Worm (Caenorhabditis elegans) whole organism, L1 larva: ENCODE measurements around the gene C36B7.2.

Source experiments
- ama-1 ChIP-seq: fragments of 150-350 bp; optimal IDR thresholded peaks from 2 replicates; lab custom pipeline; 2014
- ceh-82 ChIP-seq, 3 experiments: fragments of 150-350 bp in 1 of 3; sonication (generic microtip) in 2 of 3; optimal IDR thresholded peaks; 2 replicates each; lab custom pipeline; 2014 to 2017; ENCODE audit warnings: missing biosample characterization in 3 of 3, missing genetic modification characterization in 3 of 3
- hpl-2 ChIP-seq: fragments of 150-350 bp; optimal IDR thresholded peaks from 2 replicates; lab custom pipeline; 2014; ENCODE audit warnings: missing biosample characterization, missing genetic modification reagents, missing genetic modification characterization
- lin-39 ChIP-seq: fragments of 150-350 bp; optimal IDR thresholded peaks from 2 replicates; lab custom pipeline; 2014; ENCODE audit warnings: missing biosample characterization, missing genetic modification reagents, missing genetic modification characterization
- mef-2 ChIP-seq: fragments of 150-350 bp; optimal IDR thresholded peaks from 2 replicates; lab custom pipeline; 2014; ENCODE audit warnings: missing biosample characterization, missing genetic modification characterization
- nhr-12 ChIP-seq: sonication (generic microtip); optimal IDR thresholded peaks from 2 replicates; lab custom pipeline; 2017; ENCODE audit warnings: missing biosample characterization, missing genetic modification characterization
- nhr-84 ChIP-seq: sonication (generic microtip); optimal IDR thresholded peaks from 2 replicates; lab custom pipeline; 2017; ENCODE audit warnings: missing biosample characterization, missing genetic modification characterization
- pax-3 ChIP-seq: fragments of 200-800 bp; sonication (Bioruptor generic); optimal IDR thresholded peaks from 2 replicates; lab custom pipeline; 2018; ENCODE audit warnings: mild to moderate bottlenecking, missing genetic modification characterization, moderate library complexity, missing compliant biosample characterization

DNA sequence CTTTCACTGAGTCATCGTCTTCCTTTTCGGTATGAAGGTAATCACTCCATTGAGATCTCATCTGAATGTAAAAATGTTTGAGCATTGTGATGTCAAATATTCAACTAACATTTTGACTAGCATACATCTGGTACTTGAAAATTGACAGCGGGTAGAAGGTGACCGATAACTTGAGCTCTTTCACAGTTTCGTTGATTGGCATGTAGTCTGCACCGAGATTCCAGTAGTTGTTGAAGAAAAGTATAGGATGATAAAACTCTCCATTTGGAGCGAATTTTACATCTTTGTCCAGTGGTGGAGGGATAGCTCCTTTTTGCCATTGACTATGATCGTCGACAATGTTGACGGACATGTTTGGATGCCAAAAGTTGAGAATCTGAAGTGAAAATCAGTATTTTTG lies 7.2 kb upstream of the C36B7.2 start:
- TF ChIP-seq ama-1, result no peak
- TF ChIP-seq pax-3 (tag; lab: Kevin White, UChicago), result no peak
- no peak for TF ChIP-seq nhr-84 (tag; lab: Kevin White, UChicago)
- TF ChIP-seq ceh-82 (tag; optimal IDR thresholded peaks at IDR 0.05; lab: Kevin White, UChicago), result no peak
- TF ChIP-seq mef-2 (tag; lab: Kevin White, UChicago), result no peak
- TF ChIP-seq lin-39, result no peak
- no peak for TF ChIP-seq hpl-2 (GFP tag; lab: Kevin White, UChicago)
- no peak for TF ChIP-seq nhr-12 (tag; lab: Kevin White, UChicago)
